Fruit fly (Drosophila melanogaster) whole organism, embryonic: Measurements from ENCODE around the gene CG43072.
A peak's percentile ranks its signal among the peaks of the same experiment; 100 is the strongest.

ENCODE experiments used
- Bgb ChIP-seq: fragments of 200-800 bp; sonication (Bioruptor generic); IDR thresholded peaks from 2 replicates; pipeline ENCODE4 v1.3.6; 2022; ENCODE audit warnings: missing biosample characterization, missing genetic modification characterization; ENCODE audit not compliant: partially characterized antibody
- CG10543 ChIP-seq: fragments of 200-800 bp; sonication (Bioruptor generic); optimal IDR thresholded peaks from 3 replicates; lab custom pipeline; 2017; ENCODE audit warnings: missing biosample characterization, mild to moderate bottlenecking, missing genetic modification characterization, moderate library complexity
- CG11696 ChIP-seq: fragments of 200-800 bp; sonication (Bioruptor generic); IDR thresholded peaks from 2 replicates; pipeline ENCODE4 v1.3.6; 2022; ENCODE audit warnings: missing biosample characterization, missing genetic modification characterization
- CG11723 ChIP-seq: fragments of 200-800 bp; sonication (Bioruptor generic); optimal IDR thresholded peaks from 2 replicates; lab custom pipeline; 2017; ENCODE audit warnings: missing biosample characterization, mild to moderate bottlenecking, missing genetic modification characterization
- CG12769 ChIP-seq: fragments of 200-800 bp; sonication (Bioruptor generic); optimal IDR thresholded peaks from 2 replicates; lab custom pipeline; 2019; ENCODE audit warnings: missing biosample characterization, mild to moderate bottlenecking, missing genetic modification characterization, moderate library complexity
- CG17568 ChIP-seq: fragments of 200-800 bp; sonication (Bioruptor generic); optimal IDR thresholded peaks from 2 replicates; lab custom pipeline; 2018; ENCODE audit warnings: missing biosample characterization, mild to moderate bottlenecking, missing genetic modification characterization, moderate library complexity
- CG17912 ChIP-seq: fragments of 200-800 bp; sonication (Bioruptor generic); optimal IDR thresholded peaks from 2 replicates; lab custom pipeline; 2018; ENCODE audit warnings: missing biosample characterization, mild to moderate bottlenecking, missing genetic modification characterization
- CG1792 ChIP-seq: fragments of 200-800 bp; sonication (Bioruptor generic); optimal IDR thresholded peaks from 2 replicates; lab custom pipeline; 2016; ENCODE audit warnings: missing biosample characterization, missing genetic modification characterization
- CG30020 ChIP-seq: fragments of 200-800 bp; optimal IDR thresholded peaks from 2 replicates; lab custom pipeline; 2019; ENCODE audit warnings: missing biosample characterization, mild to moderate bottlenecking, missing genetic modification characterization, moderate library complexity
- CG34224 ChIP-seq: fragments of 200-800 bp; sonication (Bioruptor generic); IDR thresholded peaks from 3 replicates; pipeline ENCODE4 v1.3.6; 2022; ENCODE audit warnings: missing biosample characterization, missing genetic modification characterization; ENCODE audit not compliant: partially characterized antibody
- CG34376 ChIP-seq: fragments of 200-800 bp; sonication (Bioruptor generic); optimal IDR thresholded peaks from 2 replicates; lab custom pipeline; 2018; ENCODE audit warnings: missing biosample characterization, mild to moderate bottlenecking, missing genetic modification characterization
- CG4328 ChIP-seq: fragments of 200-800 bp; sonication (Bioruptor generic); optimal IDR thresholded peaks from 3 replicates; lab custom pipeline; 2017; ENCODE audit warnings: missing biosample characterization, missing genetic modification reagents, missing genetic modification characterization
- CG6813 ChIP-seq: fragments of 200-800 bp; sonication (Bioruptor generic); optimal IDR thresholded peaks from 2 replicates; lab custom pipeline; 2017; ENCODE audit warnings: missing biosample characterization, missing genetic modification characterization, mild to moderate bottlenecking, moderate library complexity, missing genetic modification reagents
- CG7556 ChIP-seq: fragments of 200-800 bp; sonication (Bioruptor generic); optimal IDR thresholded peaks from 2 replicates; lab custom pipeline; 2017; ENCODE audit warnings: missing biosample characterization, mild to moderate bottlenecking, missing genetic modification characterization
- Fer1 ChIP-seq: fragments of 200-800 bp; sonication (Bioruptor generic); optimal IDR thresholded peaks from 2 replicates; lab custom pipeline; 2017; ENCODE audit warnings: missing biosample characterization, mild to moderate bottlenecking, missing genetic modification characterization
- GATAe ChIP-seq: fragments of 200-800 bp; sonication (Bioruptor generic); conservative IDR thresholded peaks from 2 replicates; pipeline ENCODE4 v1.3.6; 2022; ENCODE audit warnings: missing biosample characterization, missing genetic modification characterization
- Gug ChIP-seq: fragments of 200-800 bp; sonication (Bioruptor generic); IDR thresholded peaks from 4 replicates; pipeline ENCODE4 v1.3.6; 2022; ENCODE audit warnings: missing biosample characterization, missing genetic modification characterization
- HHEX ChIP-seq: fragments of 200-800 bp; sonication (Bioruptor generic); optimal IDR thresholded peaks from 3 replicates; lab custom pipeline; 2017; ENCODE audit warnings: missing biosample characterization, mild to moderate bottlenecking, missing genetic modification characterization, missing genetic modification reagents
- HLH3B ChIP-seq: fragments of 200-800 bp; sonication (Bioruptor generic); IDR thresholded peaks from 2 replicates; pipeline ENCODE4 v1.3.6; 2022; ENCODE audit warnings: missing biosample characterization, missing genetic modification characterization
- Hmr ChIP-seq: fragments of 200-800 bp; sonication (Bioruptor generic); optimal IDR thresholded peaks from 3 replicates; lab custom pipeline; 2017; ENCODE audit warnings: mild to moderate bottlenecking, missing biosample characterization, missing genetic modification reagents, missing genetic modification characterization
- Lhr ChIP-seq: fragments of 200-800 bp; sonication (Bioruptor generic); optimal IDR thresholded peaks from 3 replicates; lab custom pipeline; 2017; ENCODE audit warnings: mild to moderate bottlenecking, missing biosample characterization, missing genetic modification reagents, missing genetic modification characterization
- Med ChIP-seq: fragments of 200-800 bp; sonication (Bioruptor generic); peaks from one replicate; lab custom pipeline; 2016; ENCODE audit warnings: missing biosample characterization, missing genetic modification characterization, mild to moderate bottlenecking, inconsistent platforms, moderate library complexity
- Mrtf ChIP-seq: fragments of 200-800 bp; sonication (Bioruptor generic); IDR thresholded peaks from 3 replicates; pipeline ENCODE4 v1.3.6; 2022; ENCODE audit warnings: missing biosample characterization, missing genetic modification characterization
- NFAT ChIP-seq: fragments of 200-800 bp; sonication (Bioruptor generic); IDR thresholded peaks from 2 replicates; pipeline ENCODE4 v1.3.6; 2022; ENCODE audit warnings: missing biosample characterization, missing genetic modification characterization
- Opbp ChIP-seq: fragments of 200-800 bp; sonication (Bioruptor generic); IDR thresholded peaks from 3 replicates; pipeline ENCODE4 v1.3.6; 2022; ENCODE audit warnings: missing biosample characterization, missing genetic modification characterization; ENCODE audit not compliant: partially characterized antibody
- Ravus ChIP-seq: fragments of 200-800 bp; sonication (Bioruptor generic); IDR thresholded peaks from 2 replicates; pipeline ENCODE4 v1.3.6; 2022; ENCODE audit warnings: missing biosample characterization, missing genetic modification characterization
- Xrp1 ChIP-seq: fragments of 200-800 bp; sonication (Bioruptor generic); IDR thresholded peaks from 2 replicates; pipeline ENCODE4 v1.3.6; 2022; ENCODE audit warnings: missing biosample characterization, missing genetic modification characterization
- bigmax ChIP-seq: fragments of 200-800 bp; sonication (Bioruptor generic); optimal IDR thresholded peaks from 2 replicates; lab custom pipeline; 2018; ENCODE audit warnings: missing biosample characterization, mild to moderate bottlenecking, missing genetic modification characterization
- caup ChIP-seq: fragments of 200-800 bp; sonication (Bioruptor generic); optimal IDR thresholded peaks from 3 replicates; lab custom pipeline; 2017; ENCODE audit warnings: missing biosample characterization, mild to moderate bottlenecking, missing genetic modification characterization, moderate library complexity; ENCODE audit not compliant: severe bottlenecking
- chinmo ChIP-seq: fragments of 200-800 bp; sonication (Bioruptor generic); IDR thresholded peaks from 4 replicates; pipeline ENCODE4 v1.3.6; 2022; ENCODE audit warnings: missing biosample characterization, missing genetic modification characterization; ENCODE audit not compliant: partially characterized antibody
- crc ChIP-seq: fragments of 200-800 bp; sonication (Bioruptor generic); optimal IDR thresholded peaks from 2 replicates; lab custom pipeline; 2016; ENCODE audit warnings: missing biosample characterization, missing genetic modification characterization
- en ChIP-seq: fragments of 200-800 bp; sonication (Bioruptor generic); optimal IDR thresholded peaks from 2 replicates; lab custom pipeline; 2016; ENCODE audit warnings: missing biosample characterization, missing genetic modification characterization
- exex ChIP-seq: fragments of 200-800 bp; sonication (Bioruptor generic); optimal IDR thresholded peaks from 4 replicates; lab custom pipeline; 2018; ENCODE audit warnings: missing biosample characterization, mild to moderate bottlenecking, missing genetic modification characterization, moderate library complexity
- grn ChIP-seq: fragments of 200-800 bp; sonication (Bioruptor generic); optimal IDR thresholded peaks from 3 replicates; lab custom pipeline; 2017; ENCODE audit warnings: missing biosample characterization, missing genetic modification characterization
- gro ChIP-seq: fragments of 200-800 bp; sonication (Bioruptor generic); optimal IDR thresholded peaks from 2 replicates; lab custom pipeline; 2016; ENCODE audit warnings: missing biosample characterization, missing genetic modification characterization
- hkb ChIP-seq, 2 experiments: fragments of 200-800 bp in 1 of 2; fragments of >200 bp in 1 of 2; sonication (Bioruptor generic) in 1 of 2; IDR thresholded peaks in 1 of 2; optimal IDR thresholded peaks in 1 of 2; 2 replicates each; pipeline versions ENCODE4 v1.3.6 to Lab custom; 2017 to 2022; ENCODE audit warnings: missing biosample characterization in 1 of 2, missing genetic modification characterization in 1 of 2
- lab ChIP-seq: fragments of 200-800 bp; sonication (Bioruptor generic); optimal IDR thresholded peaks from 3 replicates; lab custom pipeline; 2017; ENCODE audit warnings: missing biosample characterization, missing genetic modification characterization, mild to moderate bottlenecking, moderate library complexity, missing genetic modification reagents
- mirr ChIP-seq: fragments of 200-800 bp; sonication (Bioruptor generic); optimal IDR thresholded peaks from 3 replicates; lab custom pipeline; 2018; ENCODE audit warnings: missing biosample characterization, mild to moderate bottlenecking, missing genetic modification characterization
- pan ChIP-seq, 4 experiments: fragments of >200 bp in 3 of 4; fragments of 200-800 bp in 1 of 4; sonication (Bioruptor generic) in 1 of 4; optimal IDR thresholded peaks in 3 of 4; IDR thresholded peaks in 1 of 4; 2 replicates each; pipeline versions ENCODE4 v1.3.6 to Lab custom; 2017 to 2022; ENCODE audit warnings: missing biosample characterization in 2 of 4, missing genetic modification characterization in 2 of 4, mixed read lengths in 1 of 4
- pros ChIP-seq: fragments of 200-800 bp; sonication (Bioruptor generic); optimal IDR thresholded peaks from 3 replicates; lab custom pipeline; 2019; ENCODE audit warnings: missing biosample characterization, mild to moderate bottlenecking, missing genetic modification characterization, moderate library complexity
- salm ChIP-seq: fragments of 200-800 bp; sonication (Bioruptor generic); optimal IDR thresholded peaks from 2 replicates; lab custom pipeline; 2018; ENCODE audit warnings: missing biosample characterization, mild to moderate bottlenecking, missing genetic modification characterization
- sd ChIP-seq: fragments of 200-800 bp; sonication (Bioruptor generic); optimal IDR thresholded peaks from 3 replicates; lab custom pipeline; 2018; ENCODE audit warnings: missing biosample characterization, mild to moderate bottlenecking, missing genetic modification characterization, moderate library complexity
- so ChIP-seq: fragments of 200-800 bp; sonication (Bioruptor generic); IDR thresholded peaks from 3 replicates; pipeline ENCODE4 v1.3.6; 2022; ENCODE audit warnings: missing biosample characterization, missing genetic modification characterization
- sqz ChIP-seq: fragments of 200-800 bp; sonication (Bioruptor generic); optimal IDR thresholded peaks from 3 replicates; lab custom pipeline; 2018; ENCODE audit warnings: missing biosample characterization, mild to moderate bottlenecking, missing genetic modification characterization
- stc ChIP-seq: fragments of 200-800 bp; sonication (Bioruptor generic); IDR thresholded peaks from 2 replicates; pipeline ENCODE4 v1.3.6; 2022; ENCODE audit warnings: missing biosample characterization, missing genetic modification characterization
- zen ChIP-seq: fragments of 200-800 bp; sonication (Bioruptor generic); optimal IDR thresholded peaks from 3 replicates; lab custom pipeline; 2018; ENCODE audit warnings: missing biosample characterization, mild to moderate bottlenecking, missing genetic modification characterization, moderate library complexity

The CG43072 gene

DNA sequence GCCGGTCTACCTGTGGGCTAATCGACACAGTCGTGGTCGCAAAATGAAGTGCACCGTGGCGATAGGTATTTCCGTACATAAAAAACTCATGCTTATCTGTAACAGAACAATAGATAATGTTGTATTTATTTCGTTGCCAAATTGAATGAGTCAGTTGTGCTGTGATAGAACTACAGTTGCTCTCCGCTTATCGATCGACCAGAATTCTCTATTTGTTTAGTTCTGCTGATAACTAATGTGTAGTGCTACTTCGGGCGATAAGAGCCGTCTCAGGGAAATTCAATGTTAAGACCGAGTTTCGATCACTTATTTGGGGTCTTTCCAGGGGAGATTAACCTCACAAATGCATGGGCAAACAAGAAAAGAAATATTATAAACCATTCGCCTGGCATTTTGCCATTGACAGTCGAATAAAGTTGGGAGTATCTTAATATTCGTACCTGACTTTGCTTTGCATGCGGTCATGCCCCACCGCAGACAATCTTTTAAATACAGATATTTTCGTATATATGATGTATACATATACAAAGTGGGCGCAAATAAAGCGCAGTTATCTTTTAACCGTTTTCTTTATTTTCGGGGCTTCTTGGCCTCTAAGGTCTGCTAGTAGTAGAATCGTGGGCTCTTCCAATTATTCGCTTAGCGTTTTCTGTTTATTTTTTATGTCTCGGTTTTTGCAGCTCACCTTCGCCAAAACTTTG lies 29.2 kb upstream of the CG43072 start (continued):
- TF ChIP-seq CG30020 (tag; lab: Kevin White, UChicago) (no peak), caup (GFP tag; lab: Kevin White, UChicago) (peak; percentile 51), en (no peak), Mrtf (GFP tag; lab: Robert Waterston, UW) (no peak), so (GFP tag; lab: Robert Waterston, UW) (0 out of 3 replicates have a peak, but pooled peaks have one; percentile 46), salm (tag; lab: Kevin White, UChicago) (peak; percentile 22), HLH3B (GFP tag; lab: Robert Waterston, UW) (0 out of 2 replicates have a peak, but pooled peaks have one; percentile 5), bigmax (GFP tag; lab: Kevin White, UChicago) (peak; percentile 67), CG34224 (GFP tag; lab: Robert Waterston, UW) (peak; percentile 26; the same call in 1 of the 3 replicates), exex (tag; lab: Kevin White, UChicago) (peak; percentile 92), Ravus (GFP tag; lab: Robert Waterston, UW) (no peak), stc (GFP tag; lab: Robert Waterston, UW) (peak; percentile 40; the same call in 1 of the 2 replicates), CG4328 (GFP tag; lab: Kevin White, UChicago) (peak; percentile 36), CG7556 (GFP tag; lab: Kevin White, UChicago) (no peak), grn (GFP tag; lab: Kevin White, UChicago) (peak; percentile 87), CG6813 (GFP tag; lab: Kevin White, UChicago) (peak; percentile 7), lab (GFP tag; lab: Kevin White, UChicago) (peak; percentile 51), gro (GFP tag; lab: Kevin White, UChicago) (peak; percentile 14), HHEX (GFP tag; lab: Kevin White, UChicago) (peak; percentile 0), pros (GFP tag; lab: Kevin White, UChicago) (peak; percentile 63), Bgb (peak; percentile 12; the same call in 1 of the 2 replicates), pan (optimal IDR thresholded peaks at IDR 0.05; lab: Kevin White, UChicago) (no peak), pan (GFP tag; optimal IDR thresholded peaks at IDR 0.05 in 1 of 2, IDR thresholded peaks at IDR 0.05 in 1 of 2) (peak in 1 of 2 experiments; percentile 33), CG34376 (GFP tag; lab: Kevin White, UChicago) (peak; percentile 87), CG12769 (tag; lab: Kevin White, UChicago) (peak; percentile 11), CG11723 (no peak), hkb (optimal IDR thresholded peaks at IDR 0.05; lab: Kevin White, UChicago) (no peak), hkb (GFP tag; IDR thresholded peaks at IDR 0.05; lab: Robert Waterston, UW) (0 out of 2 replicates have a peak, but pooled peaks have one; percentile 7), Opbp (GFP tag; lab: Robert Waterston, UW) (no peak), NFAT (GFP tag; lab: Robert Waterston, UW) (peak; percentile 35; the same call in 1 of the 2 replicates), CG11696 (GFP tag; lab: Robert Waterston, UW) (peak; percentile 64), Xrp1 (GFP tag; lab: Robert Waterston, UW) (0 out of 2 replicates have a peak, but pooled peaks have one; percentile 30), Lhr (no peak), Fer1 (GFP tag; lab: Kevin White, UChicago) (peak; percentile 32), CG1792 (GFP tag; lab: Kevin White, UChicago) (no peak), chinmo (peak; percentile 82; the same call in 2 of the 4 replicates), Med (GFP tag; lab: Kevin White, UChicago) (peak; percentile 75), crc (GFP tag; lab: Kevin White, UChicago) (no peak), mirr (GFP tag; lab: Kevin White, UChicago) (peak; percentile 98), CG17568 (GFP tag; lab: Kevin White, UChicago) (peak; percentile 7), Hmr (GFP tag; lab: Kevin White, UChicago) (peak; percentile 20), CG17912 (GFP tag; lab: Kevin White, UChicago) (peak; percentile 41), sd (tag; lab: Kevin White, UChicago) (peak; percentile 73), CG10543 (GFP tag; lab: Kevin White, UChicago) (peak; percentile 52), zen (tag; lab: Kevin White, UChicago) (peak; percentile 18), sqz (peak; percentile 41), GATAe (peak; percentile 89), Gug (GFP tag; lab: Robert Waterston, UW) (no peak)
